Worm (Caenorhabditis elegans) whole organism, L1 larva: ENCODE measurements around the gene T01D1.8.
A peak's percentile ranks its signal among the peaks of the same experiment; 100 is the strongest.

Source experiments
- C16A3.4 ChIP-seq: fragments of 150-350 bp; optimal IDR thresholded peaks from 2 replicates; lab custom pipeline; 2014; ENCODE audit warnings: missing biosample characterization, missing genetic modification characterization
- C34B4.2 ChIP-seq: sonication (generic microtip); optimal IDR thresholded peaks from 2 replicates; lab custom pipeline; 2017; ENCODE audit warnings: mild to moderate bottlenecking, missing genetic modification characterization, missing compliant biosample characterization
- ceh-8 ChIP-seq: fragments of 200-800 bp; sonication (Bioruptor generic); optimal IDR thresholded peaks from 2 replicates; lab custom pipeline; 2018; ENCODE audit warnings: mild to moderate bottlenecking, missing genetic modification characterization, moderate library complexity, missing compliant biosample characterization
- ceh-82 ChIP-seq, 3 experiments: fragments of 150-350 bp in 1 of 3; sonication (generic microtip) in 2 of 3; optimal IDR thresholded peaks; 2 replicates each; lab custom pipeline; 2014 to 2017; ENCODE audit warnings: missing biosample characterization in 3 of 3, missing genetic modification characterization in 3 of 3
- ceh-90 ChIP-seq: sonication (generic microtip); optimal IDR thresholded peaks from 2 replicates; lab custom pipeline; 2016; ENCODE audit warnings: missing genetic modification characterization, missing compliant biosample characterization
- ces-1 ChIP-seq: fragments of 150-350 bp; optimal IDR thresholded peaks from 2 replicates; lab custom pipeline; 2014; ENCODE audit warnings: missing biosample characterization, missing genetic modification reagents, missing genetic modification characterization
- dpl-1 ChIP-seq, 3 experiments: fragments of 150-350 bp in 2 of 3; sonication (generic microtip) in 1 of 3; optimal IDR thresholded peaks; 2 replicates each; lab custom pipeline; 2014 to 2017; ENCODE audit warnings: missing biosample characterization in 3 of 3, missing genetic modification characterization in 3 of 3, missing genetic modification reagents in 3 of 3
- efl-1 ChIP-seq, 4 experiments: fragments of 150-350 bp; optimal IDR thresholded peaks in 3 of 4; peaks in 1 of 4; 1 replicate in 1 of 4; 2 replicates in 3 of 4; lab custom pipeline; 2014; ENCODE audit warnings: missing biosample characterization in 2 of 4, missing genetic modification characterization in 2 of 4, missing genetic modification reagents in 2 of 4
- egl-13 ChIP-seq: sonication (generic microtip); optimal IDR thresholded peaks from 2 replicates; lab custom pipeline; 2016; ENCODE audit warnings: missing genotype, missing genetic modification reagents, missing genetic modification characterization, missing compliant biosample characterization
- elt-3 ChIP-seq, 6 experiments: fragments of 150-350 bp in 1 of 6; sonication (generic microtip); optimal IDR thresholded peaks; 2 replicates each; lab custom pipeline; 2017 to 2018; ENCODE audit warnings: missing biosample characterization in 6 of 6, missing genetic modification characterization in 6 of 6, inconsistent platforms in 1 of 6
- fkh-4 ChIP-seq: sonication (generic microtip); optimal IDR thresholded peaks from 2 replicates; lab custom pipeline; 2016; ENCODE audit warnings: missing compliant biosample characterization, missing genetic modification characterization, borderline replicate concordance
- fkh-8 ChIP-seq: sonication (generic microtip); optimal IDR thresholded peaks from 2 replicates; lab custom pipeline; 2016; ENCODE audit warnings: mild to moderate bottlenecking, missing genetic modification characterization, missing compliant biosample characterization
- fos-1 ChIP-seq: fragments of 150-350 bp; optimal IDR thresholded peaks from 2 replicates; lab custom pipeline; 2014; ENCODE audit warnings: missing biosample characterization, missing genetic modification characterization
- grh-1 ChIP-seq: fragments of 200-800 bp; sonication (Bioruptor generic); IDR thresholded peaks from 2 replicates; pipeline ENCODE4 v1.3.6; 2022; ENCODE audit warnings: missing genetic modification reagents, missing genetic modification characterization, missing compliant biosample characterization
- hpl-2 ChIP-seq: fragments of 150-350 bp; optimal IDR thresholded peaks from 2 replicates; lab custom pipeline; 2014; ENCODE audit warnings: missing biosample characterization, missing genetic modification reagents, missing genetic modification characterization
- irx-1 ChIP-seq: sonication (generic microtip); optimal IDR thresholded peaks from 2 replicates; lab custom pipeline; 2016; ENCODE audit warnings: missing genetic modification characterization, missing compliant biosample characterization
- isw-1 ChIP-seq: fragments of 200-800 bp; sonication (Bioruptor generic); IDR thresholded peaks from 2 replicates; pipeline ENCODE4 v1.3.6; 2022; ENCODE audit warnings: missing genetic modification characterization, missing compliant biosample characterization
- lin-14 ChIP-seq: fragments of 200-800 bp; sonication (Bioruptor generic); optimal IDR thresholded peaks from 2 replicates; lab custom pipeline; 2018; ENCODE audit warnings: mild to moderate bottlenecking, missing genetic modification characterization, moderate library complexity, missing compliant biosample characterization
- lin-35 ChIP-seq, 2 experiments: fragments of 150-350 bp; optimal IDR thresholded peaks; 2 replicates each; lab custom pipeline; 2014; ENCODE audit warnings: missing biosample characterization in 2 of 2, missing genetic modification characterization in 2 of 2, missing genetic modification reagents in 2 of 2
- nhr-20 ChIP-seq: sonication (generic microtip); optimal IDR thresholded peaks from 2 replicates; lab custom pipeline; 2016; ENCODE audit warnings: mild to moderate bottlenecking, missing genetic modification characterization, missing compliant biosample characterization
- nhr-47 ChIP-seq: sonication (generic microtip); optimal IDR thresholded peaks from 2 replicates; lab custom pipeline; 2016; ENCODE audit warnings: mild to moderate bottlenecking, missing genetic modification characterization, moderate library complexity, missing compliant biosample characterization
- nhr-71 ChIP-seq: sonication (generic microtip); optimal IDR thresholded peaks from 2 replicates; lab custom pipeline; 2016; ENCODE audit warnings: mild to moderate bottlenecking, missing genetic modification characterization, moderate library complexity, missing compliant biosample characterization
- nhr-76 ChIP-seq: sonication (generic microtip); optimal IDR thresholded peaks from 2 replicates; lab custom pipeline; 2017; ENCODE audit warnings: missing biosample characterization, missing genetic modification characterization
- nhr-77 ChIP-seq: fragments of 150-350 bp; optimal IDR thresholded peaks from 2 replicates; lab custom pipeline; 2014; ENCODE audit warnings: missing biosample characterization, missing genetic modification characterization
- nhr-85 ChIP-seq: sonication (generic microtip); peaks from one replicate; lab custom pipeline; 2016; ENCODE audit warnings: missing genetic modification characterization, inconsistent platforms, missing compliant biosample characterization
- pax-3 ChIP-seq: fragments of 200-800 bp; sonication (Bioruptor generic); optimal IDR thresholded peaks from 2 replicates; lab custom pipeline; 2018; ENCODE audit warnings: mild to moderate bottlenecking, missing genetic modification characterization, moderate library complexity, missing compliant biosample characterization
- snu-23 ChIP-seq: sonication (generic microtip); optimal IDR thresholded peaks from 2 replicates; lab custom pipeline; 2016; ENCODE audit warnings: missing genetic modification characterization, missing compliant biosample characterization
- tlp-1 ChIP-seq: fragments of 150-350 bp; optimal IDR thresholded peaks from 2 replicates; lab custom pipeline; 2014; ENCODE audit warnings: missing biosample characterization, missing genetic modification characterization
- unc-130 ChIP-seq: fragments of 150-350 bp; optimal IDR thresholded peaks from 2 replicates; lab custom pipeline; 2017; ENCODE audit warnings: missing biosample characterization, missing genetic modification characterization, inconsistent platforms
- unc-62 ChIP-seq: fragments of 150-350 bp; optimal IDR thresholded peaks from 2 replicates; lab custom pipeline; 2014; ENCODE audit warnings: missing biosample characterization, missing genetic modification reagents, missing genetic modification characterization
- unc-86 ChIP-seq: sonication (generic microtip); optimal IDR thresholded peaks from 2 replicates; lab custom pipeline; 2016; ENCODE audit warnings: missing genetic modification characterization, missing compliant biosample characterization
- unc-98 ChIP-seq: fragments of 200-800 bp; sonication (Bioruptor generic); IDR thresholded peaks from 2 replicates; pipeline ENCODE4 v1.3.6; 2022; ENCODE audit warnings: missing genetic modification characterization, missing compliant biosample characterization
- vab-15 ChIP-seq: sonication (generic microtip); optimal IDR thresholded peaks from 2 replicates; lab custom pipeline; 2017; ENCODE audit warnings: missing genotype, mild to moderate bottlenecking, missing genetic modification characterization, missing compliant biosample characterization
- zip-4 ChIP-seq: fragments of 200-800 bp; sonication (Bioruptor generic); optimal IDR thresholded peaks from 2 replicates; lab custom pipeline; 2018; ENCODE audit warnings: mild to moderate bottlenecking, missing genetic modification characterization, moderate library complexity, missing compliant biosample characterization

T01D1.8 gene

DNA sequence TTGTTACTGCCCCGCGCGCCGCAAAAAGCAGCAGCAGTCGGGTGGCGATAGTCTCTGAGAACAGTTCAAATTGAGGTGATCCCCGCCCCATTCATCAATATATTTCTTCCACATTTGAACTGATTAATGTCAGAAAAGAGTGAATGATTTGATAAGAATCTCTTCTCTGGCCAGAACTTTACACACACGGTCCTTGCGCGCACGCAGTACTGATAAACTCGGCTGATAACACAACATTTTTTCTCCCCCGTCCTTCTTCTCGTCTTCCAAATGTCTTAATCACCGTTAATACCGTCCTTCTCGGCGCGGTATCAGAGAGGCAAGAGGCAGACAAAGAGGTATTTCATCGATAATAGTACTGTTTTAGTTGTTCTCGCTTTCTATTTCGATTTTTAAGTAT is 24.4 kb upstream of the T01D1.8 start, which contains the start of gene etr-1 (continued):
- no peak for TF ChIP-seq ceh-82 (tag; optimal IDR thresholded peaks at IDR 0.05; lab: Kevin White, UChicago)
- peak; percentile 25 for TF ChIP-seq unc-130 (tag; lab: Kevin White, UChicago)
- TF ChIP-seq zip-4 (GFP tag; lab: Kevin White, UChicago), result no peak
- no peak for TF ChIP-seq isw-1 (GFP tag; lab: Robert Waterston, UW)
- TF ChIP-seq C16A3.4, result no peak
- no peak for TF ChIP-seq unc-98 (GFP tag; lab: Robert Waterston, UW)
- peak; percentile 26 for TF ChIP-seq tlp-1 (tag; lab: Kevin White, UChicago)
- no peak for TF ChIP-seq fkh-4 (tag; lab: Kevin White, UChicago)
- TF ChIP-seq unc-86, result no peak
- no peak for TF ChIP-seq vab-15 (tag; lab: Kevin White, UChicago)
- peak in 1 of 2 experiments; percentile 53 for TF ChIP-seq lin-35 (GFP tag; optimal IDR thresholded peaks at IDR 0.05; lab: Kevin White, UChicago)
- TF ChIP-seq C34B4.2 (tag; lab: Kevin White, UChicago), result no peak
- peak; percentile 5 for TF ChIP-seq snu-23 (GFP tag; lab: Kevin White, UChicago)
- no peak for TF ChIP-seq ceh-8 (GFP tag; lab: Kevin White, UChicago)
- TF ChIP-seq hpl-2 (GFP tag; lab: Kevin White, UChicago), result no peak
- TF ChIP-seq fos-1 (tag; lab: Kevin White, UChicago), result no peak
- no peak for TF ChIP-seq pax-3
- no peak for TF ChIP-seq nhr-76 (tag; lab: Kevin White, UChicago)
- TF ChIP-seq nhr-77 (tag; lab: Kevin White, UChicago), result no peak
- TF ChIP-seq fkh-8 (tag; lab: Kevin White, UChicago), result no peak

ce11 chrII:163229-163628 is 23.3 kb upstream of the T01D1.8 start:
- TF ChIP-seq grh-1 (GFP tag; lab: Robert Waterston, UW) (no peak), elt-3 (tag; optimal IDR thresholded peaks at IDR 0.05; lab: Kevin White, UChicago) (peak in 1 of 6 experiments; percentile 9), lin-14 (GFP tag; lab: Kevin White, UChicago) (peak; percentile 37), unc-62 (GFP tag; lab: Kevin White, UChicago) (no peak), nhr-85 (tag; lab: Kevin White, UChicago) (peak; percentile 68), efl-1 (optimal IDR thresholded peaks at IDR 0.05; lab: Kevin White, UChicago) (no peak), efl-1 (GFP tag; optimal IDR thresholded peaks at IDR 0.05 in 1 of 2; lab: Kevin White, UChicago) (peak in 1 of 2 experiments; percentile 76)
- TF ChIP-seq, all 84 proteins: peak for 4

DNA sequence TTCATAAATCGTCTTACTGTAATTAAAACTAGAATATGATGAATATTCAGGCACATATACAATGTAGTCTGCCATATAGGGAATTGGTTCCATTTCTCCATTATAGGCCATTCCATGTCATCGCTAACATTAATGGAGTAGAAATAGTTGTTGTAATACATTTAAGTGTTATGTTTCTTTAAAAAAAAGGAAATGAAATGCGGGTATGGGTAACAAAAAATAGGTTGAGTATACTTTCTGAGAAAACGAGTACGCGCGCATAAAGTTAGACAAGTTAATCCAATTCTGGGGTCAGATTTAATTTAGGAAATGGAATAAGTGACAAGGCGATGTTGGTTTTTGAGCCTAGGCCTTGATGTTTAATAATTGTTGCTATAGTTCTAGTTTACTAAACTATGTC is 12.9 kb upstream of the T01D1.8 start, which contains the start of gene T01D1.7:
Gene T01D1.7 (minus strand): TSS at position 101 of the 400 bp plus-strand sequence.
- TF ChIP-seq fkh-8 (tag; lab: Kevin White, UChicago), result peak; percentile 15
- peak; percentile 3 for TF ChIP-seq irx-1 (tag; lab: Kevin White, UChicago)
- peak; percentile 16 for TF ChIP-seq nhr-47 (tag; lab: Kevin White, UChicago)
- TF ChIP-seq ces-1, result no peak
- peak; percentile 40 for TF ChIP-seq nhr-71 (tag; lab: Kevin White, UChicago)
- no peak for TF ChIP-seq ceh-90 (tag; lab: Kevin White, UChicago)

- TF ChIP-seq egl-13 (tag; lab: Kevin White, UChicago), result no peak
These were observed 10.7 kb upstream of the T01D1.8 start, which contains the start of gene T01D1.3 for ce11 chrII:175868-176267. Gene T01D1.3, minus strand, starts transcription at chrII:175968.

ce11 chrII:176622-177021 is 9.9 kb upstream of the T01D1.8 start:
- peak; percentile 31 for TF ChIP-seq nhr-20 (tag; lab: Kevin White, UChicago)
- TF ChIP-seq nhr-71 (tag; lab: Kevin White, UChicago), result peak; percentile 11
- peak in 1 of 6 experiments; percentile 8 for TF ChIP-seq elt-3 (tag; optimal IDR thresholded peaks at IDR 0.05; lab: Kevin White, UChicago)
- TF ChIP-seq dpl-1 (GFP tag; optimal IDR thresholded peaks at IDR 0.05; lab: Kevin White, UChicago), result no peak
- TF ChIP-seq unc-86, result no peak
- peak; percentile 41 for TF ChIP-seq lin-14 (GFP tag; lab: Kevin White, UChicago)
- TF ChIP-seq nhr-85 (tag; lab: Kevin White, UChicago), result peak; percentile 69
- TF ChIP-seq grh-1 (GFP tag; lab: Robert Waterston, UW), result peak; percentile 62
